Worm (Caenorhabditis elegans): ENCODE results near the gene eif-2Bepsilon.

- TF ChIP-seq nhr-90 (tag; optimal IDR thresholded peaks at IDR 0.05) (no peak), F10E7.11 (tag; optimal IDR thresholded peaks at IDR 0.05) (no peak), attf-3 (GFP tag; conservative IDR thresholded peaks at IDR 0.05) (no peak), fkh-3 (tag; optimal IDR thresholded peaks at IDR 0.05) (no peak), snpc-1.3 (tag; optimal IDR thresholded peaks at IDR 0.05; ENCODE audit: insufficient read depth) (no peak), lin-40 (tag; optimal IDR thresholded peaks at IDR 0.05) (no peak), ztf-6 (GFP tag; IDR thresholded peaks at IDR 0.05) (no peak)
Measured at ce11 chrII:8685623-8686022, 24.0 kb downstream of the eif-2Bepsilon start, which contains the start of gene C34C6.9.

Measured in whole organism, young adult.